Fruit fly (Drosophila melanogaster) whole organism, adult: ENCODE results near the gene RfC4.

Source experiments
- CG11617 ChIP-seq: fragments of 200-800 bp; sonication (Bioruptor generic); optimal IDR thresholded peaks from 2 replicates; lab custom pipeline; 2017; ENCODE audit warnings: mild to moderate bottlenecking, missing biosample characterization, missing genetic modification reagents, missing genetic modification characterization
- CG12768 ChIP-seq: fragments of 200-800 bp; sonication (Bioruptor generic); optimal IDR thresholded peaks from 2 replicates; lab custom pipeline; 2017; ENCODE audit warnings: missing biosample characterization, missing genetic modification characterization, mild to moderate bottlenecking, moderate library complexity, missing genetic modification reagents
- CG14711 ChIP-seq: fragments of 200-800 bp; sonication (Bioruptor generic); optimal IDR thresholded peaks from 2 replicates; lab custom pipeline; 2018; ENCODE audit warnings: missing biosample characterization, mild to moderate bottlenecking, missing genetic modification characterization, moderate library complexity
- CG1620 ChIP-seq: fragments of 200-800 bp; sonication (Bioruptor generic); optimal IDR thresholded peaks from 2 replicates; lab custom pipeline; 2016; ENCODE audit warnings: missing biosample characterization, missing genetic modification characterization
- CG33017 ChIP-seq: fragments of 200-800 bp; sonication (Bioruptor generic); optimal IDR thresholded peaks from 2 replicates; lab custom pipeline; 2018; ENCODE audit warnings: missing biosample characterization, mild to moderate bottlenecking, missing genetic modification characterization, moderate library complexity
- CG5204 ChIP-seq: fragments of 200-800 bp; sonication (Bioruptor generic); optimal IDR thresholded peaks from 2 replicates; lab custom pipeline; 2016; ENCODE audit warnings: missing biosample characterization, missing genetic modification characterization
- CG7045 ChIP-seq: fragments of 200-800 bp; sonication (Bioruptor generic); optimal IDR thresholded peaks from 2 replicates; lab custom pipeline; 2017; ENCODE audit warnings: missing biosample characterization, mild to moderate bottlenecking, missing genetic modification characterization
- CG7101 ChIP-seq: fragments of 200-800 bp; sonication (Bioruptor generic); optimal IDR thresholded peaks from 2 replicates; lab custom pipeline; 2018; ENCODE audit warnings: missing biosample characterization, mild to moderate bottlenecking, missing genetic modification characterization, moderate library complexity
- Clk ChIP-seq: fragments of 200-800 bp; sonication (Bioruptor generic); optimal IDR thresholded peaks from 2 replicates; lab custom pipeline; 2017; ENCODE audit warnings: missing biosample characterization, missing genetic modification characterization
- Crg-1 ChIP-seq: fragments of 200-800 bp; sonication (Bioruptor generic); optimal IDR thresholded peaks from 2 replicates; lab custom pipeline; 2016; ENCODE audit warnings: missing biosample characterization, missing genetic modification characterization
- Hr96 ChIP-seq: fragments of 200-800 bp; sonication (Bioruptor generic); optimal IDR thresholded peaks from 2 replicates; lab custom pipeline; 2016; ENCODE audit warnings: missing biosample characterization, missing genetic modification characterization
- Mnt ChIP-seq: fragments of 200-800 bp; sonication (Bioruptor generic); optimal IDR thresholded peaks from 2 replicates; lab custom pipeline; 2016; ENCODE audit warnings: missing biosample characterization, mild to moderate bottlenecking, missing genetic modification characterization
- bab1 ChIP-seq: fragments of 200-800 bp; sonication (Bioruptor generic); optimal IDR thresholded peaks from 3 replicates; lab custom pipeline; 2019; ENCODE audit warnings: missing biosample characterization, mild to moderate bottlenecking, missing genetic modification characterization, moderate library complexity
- cic ChIP-seq: fragments of 200-800 bp; sonication (Bioruptor generic); optimal IDR thresholded peaks from 2 replicates; lab custom pipeline; 2017; ENCODE audit warnings: missing biosample characterization, mild to moderate bottlenecking, missing genetic modification characterization, moderate library complexity
- cnc ChIP-seq, 2 experiments: fragments of >200 bp; optimal IDR thresholded peaks; 2 replicates each; lab custom pipeline; 2017
- kay ChIP-seq: fragments of 200-800 bp; sonication (Bioruptor generic); peaks from one replicate; lab custom pipeline; 2016; ENCODE audit warnings: missing biosample characterization, missing genetic modification characterization, borderline replicate concordance
- ovo ChIP-seq: fragments of 200-800 bp; sonication (Bioruptor generic); optimal IDR thresholded peaks from 2 replicates; lab custom pipeline; 2016; ENCODE audit warnings: missing biosample characterization, missing genetic modification characterization
- pad ChIP-seq: fragments of 200-800 bp; sonication (Bioruptor generic); optimal IDR thresholded peaks from 3 replicates; lab custom pipeline; 2017; ENCODE audit warnings: missing biosample characterization, missing genetic modification characterization, mild to moderate bottlenecking, moderate library complexity, missing genetic modification reagents
- tj ChIP-seq: fragments of 200-800 bp; sonication (Bioruptor generic); optimal IDR thresholded peaks from 3 replicates; lab custom pipeline; 2017; ENCODE audit warnings: missing biosample characterization, mild to moderate bottlenecking, missing genetic modification characterization, moderate library complexity
- toe ChIP-seq: fragments of 200-800 bp; sonication (Bioruptor generic); optimal IDR thresholded peaks from 2 replicates; lab custom pipeline; 2016; ENCODE audit warnings: missing biosample characterization, missing genetic modification characterization

Gene RfC4

dm6 chr3L:4135857-4136256 is at the start of gene RfC4:
Gene RfC4, minus strand, starts transcription at chr3L:4136038.
- TF ChIP-seq CG1620 (GFP tag; lab: Kevin White, UChicago) (no peak), bab1 (GFP tag; lab: Kevin White, UChicago) (no peak), Crg-1 (no peak)

DNA sequence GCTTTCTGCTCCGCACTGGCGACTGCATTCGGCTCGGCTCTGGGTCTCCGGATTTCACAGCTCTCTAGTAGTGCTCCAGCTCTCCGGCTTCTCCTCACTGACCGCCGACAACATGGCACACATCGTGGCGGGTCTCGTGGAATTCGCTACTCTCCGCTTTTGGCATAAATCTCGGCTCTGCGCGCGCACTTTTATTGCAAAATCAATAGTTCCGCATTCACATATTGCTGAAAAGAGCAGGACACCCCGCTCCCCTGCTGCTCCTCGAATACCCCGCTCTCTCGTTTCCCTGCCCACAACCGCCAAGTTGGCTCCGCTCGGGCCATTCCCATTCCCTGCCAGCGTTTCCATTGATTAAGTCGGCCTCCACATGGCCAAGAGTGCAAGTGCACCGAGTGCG is 49.4 kb upstream of the RfC4 start:
- TF ChIP-seq Clk (GFP tag; lab: Kevin White, UChicago) (no peak), Mnt (GFP tag; lab: Kevin White, UChicago) (peak; percentile 85), cic (GFP tag; lab: Kevin White, UChicago) (peak; percentile 74), Crg-1 (no peak)

dm6 chr3L:4184563-4184962 is 48.7 kb upstream of the RfC4 start, which contains the start of gene Teh3:
Gene Teh3, minus strand, starts transcription at chr3L:4184663.
- no peak for TF ChIP-seq cic (GFP tag; lab: Kevin White, UChicago)
- no peak for TF ChIP-seq pad (GFP tag; lab: Kevin White, UChicago)
- no peak for TF ChIP-seq Crg-1
- TF ChIP-seq Hr96 = no peak

dm6 chr3L:4177981-4178562 is 42.2 kb upstream of the RfC4 start, which contains the start of gene Teh4:
Gene Teh4, minus strand, starts transcription at chr3L:4178270.
- TF ChIP-seq CG14711 (tag; lab: Kevin White, UChicago) = no peak
- TF ChIP-seq CG5204 (GFP tag; lab: Kevin White, UChicago) = peak; percentile 27
- TF ChIP-seq CG7045 = peak; percentile 0
- no peak for TF ChIP-seq bab1 (GFP tag; lab: Kevin White, UChicago)
- TF ChIP-seq toe = peak; percentile 8

- TF ChIP-seq toe = no peak
- TF ChIP-seq kay (GFP tag; lab: Kevin White, UChicago) = no peak
- no peak for TF ChIP-seq CG12768
- no peak for TF ChIP-seq bab1 (GFP tag; lab: Kevin White, UChicago)
- no peak for TF ChIP-seq CG7101
- TF ChIP-seq Hr96 = no peak
- no peak for TF ChIP-seq CG33017
- TF ChIP-seq cnc (optimal IDR thresholded peaks at IDR 0.05; lab: Kevin White, UChicago) = no peak
- no peak for TF ChIP-seq Mnt (GFP tag; lab: Kevin White, UChicago)
- no peak for TF ChIP-seq CG7045
- TF ChIP-seq Crg-1 = no peak
- no peak for TF ChIP-seq Clk (GFP tag; lab: Kevin White, UChicago)
- TF ChIP-seq CG14711 (tag; lab: Kevin White, UChicago) = no peak
- TF ChIP-seq CG11617 = no peak
- TF ChIP-seq ovo (GFP tag; lab: Kevin White, UChicago) = no peak
- TF ChIP-seq CG1620 (GFP tag; lab: Kevin White, UChicago) = no peak
- TF ChIP-seq cic (GFP tag; lab: Kevin White, UChicago) = no peak
- TF ChIP-seq pad (GFP tag; lab: Kevin White, UChicago) = no peak
Measured at dm6 chr3L:4173584-4173983, 37.7 kb upstream of the RfC4 start, which contains the start of gene CG18675. Gene CG18675, plus strand, starts transcription at chr3L:4173884.

dm6 chr3L:4169957-4170651 is 34.3 kb upstream of the RfC4 start, which contains the start of gene Ero1L:
Gene Ero1L, plus strand, starts transcription at chr3L:4170404.
- TF ChIP-seq CG14711 (tag; lab: Kevin White, UChicago) = peak; percentile 99
- TF ChIP-seq CG33017 = peak; percentile 19
- peak; percentile 8 for TF ChIP-seq pad (GFP tag; lab: Kevin White, UChicago)
- no peak for TF ChIP-seq Crg-1
- peak; percentile 38 for TF ChIP-seq cic (GFP tag; lab: Kevin White, UChicago)
- peak; percentile 93 for TF ChIP-seq kay (GFP tag; lab: Kevin White, UChicago)
- no peak for TF ChIP-seq Clk (GFP tag; lab: Kevin White, UChicago)
- TF ChIP-seq Hr96 = peak; percentile 16
- TF ChIP-seq cnc (optimal IDR thresholded peaks at IDR 0.05; lab: Kevin White, UChicago) = no peak
- TF ChIP-seq CG7101 = peak; percentile 11
- peak; percentile 52 for TF ChIP-seq bab1 (GFP tag; lab: Kevin White, UChicago)
- TF ChIP-seq tj (GFP tag; lab: Kevin White, UChicago) = no peak
- TF ChIP-seq CG5204 (GFP tag; lab: Kevin White, UChicago) = peak; percentile 17
- no peak for TF ChIP-seq ovo (GFP tag; lab: Kevin White, UChicago)
- TF ChIP-seq Mnt (GFP tag; lab: Kevin White, UChicago) = peak; percentile 60
- no peak for TF ChIP-seq CG1620 (GFP tag; lab: Kevin White, UChicago)
- TF ChIP-seq toe = peak; percentile 48
- TF ChIP-seq CG7045 = peak; percentile 41
- TF ChIP-seq CG11617 = no peak
- TF ChIP-seq CG12768 = no peak

DNA sequence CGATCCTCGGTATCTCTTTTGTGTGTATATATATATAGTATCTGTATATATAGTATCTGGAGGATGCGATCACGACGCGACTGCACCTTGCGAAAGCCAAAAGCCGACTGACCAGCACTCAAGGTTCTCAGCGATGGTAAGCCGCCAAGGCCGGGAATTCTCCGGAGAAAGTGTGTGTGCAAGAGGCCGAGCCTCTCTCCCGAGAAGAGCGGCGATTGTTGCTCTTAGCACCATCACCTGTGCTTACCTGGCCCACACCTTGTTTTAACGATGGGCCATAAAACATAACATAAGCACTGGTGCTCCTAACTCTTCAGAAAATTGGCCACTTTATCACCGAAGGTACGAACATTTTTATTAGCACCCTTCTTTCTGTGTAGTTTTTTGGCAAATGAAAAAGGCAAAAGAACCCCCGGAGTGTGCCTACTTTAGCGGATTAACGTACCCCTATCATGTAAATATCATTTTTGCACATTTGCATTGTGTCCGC is 31.6 kb upstream of the RfC4 start, which contains the start of gene mas:
TSS of gene mas (minus strand) at position 112 of the 490 bp plus-strand sequence.
- no peak for TF ChIP-seq CG7101
- no peak for TF ChIP-seq CG14711 (tag; lab: Kevin White, UChicago)
- TF ChIP-seq Clk (GFP tag; lab: Kevin White, UChicago) = no peak
- TF ChIP-seq ovo (GFP tag; lab: Kevin White, UChicago) = no peak
- no peak for TF ChIP-seq CG12768
- no peak for TF ChIP-seq Crg-1
- TF ChIP-seq pad (GFP tag; lab: Kevin White, UChicago) = no peak
- no peak for TF ChIP-seq toe
- no peak for TF ChIP-seq Mnt (GFP tag; lab: Kevin White, UChicago)
- TF ChIP-seq Hr96 = no peak
